Worm (Caenorhabditis elegans): ENCODE measurements around the gene pept-1.

pept-1 gene

DNA sequence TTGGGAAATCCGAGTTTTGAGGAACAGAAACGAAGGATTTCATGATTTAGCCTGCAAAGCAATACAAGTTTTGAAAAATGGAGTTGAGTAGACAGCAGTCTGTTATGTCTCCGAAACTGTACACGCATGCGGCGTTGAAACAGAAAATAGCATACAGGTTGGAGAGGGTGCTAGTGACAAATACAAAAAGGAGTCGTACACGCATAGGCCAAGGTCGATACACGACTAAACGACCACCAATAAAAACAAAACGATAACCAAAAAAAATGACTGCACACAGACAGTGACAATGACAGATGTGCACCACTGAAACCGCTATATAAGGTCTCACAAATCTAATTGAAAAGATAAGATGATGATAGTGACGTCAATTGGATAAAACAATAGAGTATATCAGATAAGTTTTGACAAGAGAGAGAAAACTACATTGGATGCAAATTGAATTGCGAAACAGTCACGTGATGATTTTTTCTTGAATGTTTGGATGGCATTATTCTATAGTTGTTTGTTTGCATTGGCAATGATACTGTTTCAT is 7.7 kb upstream of the pept-1 start, which contains the start of gene fah-1:
Gene fah-1, minus strand, starts transcription at position 51 of the 535 bp plus-strand sequence.
- TF ChIP-seq tab-1 (GFP tag; IDR thresholded peaks at IDR 0.05) (no peak), ztf-29 (GFP tag; IDR thresholded peaks at IDR 0.05) (no peak), cog-1 (tag; optimal IDR thresholded peaks at IDR 0.05) (no peak), T22C8.4 (GFP tag; IDR thresholded peaks at IDR 0.05) (no peak), ref-1 (GFP tag; conservative IDR thresholded peaks at IDR 0.05) (no peak), med-1 (GFP tag; optimal IDR thresholded peaks at IDR 0.05; ENCODE audit: insufficient read depth) (no peak), klf-2 (GFP tag; conservative IDR thresholded peaks at IDR 0.05) (no peak), ztf-23 (GFP tag; IDR thresholded peaks at IDR 0.05) (no peak), flt-1 (GFP tag; IDR thresholded peaks at IDR 0.05) (no peak)

DNA sequence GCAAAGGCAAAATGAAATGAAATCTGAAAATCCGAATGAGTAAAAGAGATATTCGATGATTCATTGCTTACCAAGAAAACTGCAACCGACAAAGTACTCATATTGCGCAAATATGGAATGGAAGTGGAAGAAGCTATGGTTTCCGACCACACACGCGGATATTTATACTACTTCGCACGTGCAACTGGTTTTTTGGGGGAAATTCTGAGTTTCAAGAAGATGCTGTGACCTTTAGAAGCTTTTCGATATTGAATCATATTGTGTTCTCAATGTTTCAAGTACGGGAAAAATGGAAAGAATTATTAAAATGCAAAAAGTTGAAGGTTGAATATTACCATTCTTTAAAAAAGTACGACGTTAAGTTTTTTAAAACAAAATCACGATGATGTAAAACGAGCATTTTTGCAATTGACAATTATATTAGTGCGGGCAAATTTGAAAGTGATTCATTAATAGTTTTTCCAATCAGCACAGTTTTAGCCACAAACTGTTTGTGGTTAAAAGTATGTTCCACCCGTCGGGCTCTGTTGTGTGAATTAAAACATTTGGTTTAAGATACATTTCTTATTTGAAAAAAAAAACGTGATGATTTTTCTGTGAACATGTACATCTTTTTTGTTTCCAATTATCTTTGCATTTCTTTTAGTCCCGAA is 5.7 kb upstream of the pept-1 start, which contains the start of the genes grl-6 and K10C2.6:
Gene grl-6, minus strand, starts transcription at position 101 of the 653 bp plus-strand sequence.
Gene K10C2.6, plus strand, starts transcription at position 603 of the 653 bp plus-strand sequence.
- TF ChIP-seq ref-1 (GFP tag; conservative IDR thresholded peaks at IDR 0.05) (no peak), T22C8.4 (GFP tag; IDR thresholded peaks at IDR 0.05) (no peak), flt-1 (GFP tag; IDR thresholded peaks at IDR 0.05) (no peak), ztf-29 (GFP tag; IDR thresholded peaks at IDR 0.05) (no peak), cog-1 (tag; optimal IDR thresholded peaks at IDR 0.05) (no peak), med-1 (GFP tag; optimal IDR thresholded peaks at IDR 0.05; ENCODE audit: insufficient read depth) (no peak), tab-1 (GFP tag; IDR thresholded peaks at IDR 0.05) (no peak), ztf-23 (GFP tag; IDR thresholded peaks at IDR 0.05) (no peak)

DNA sequence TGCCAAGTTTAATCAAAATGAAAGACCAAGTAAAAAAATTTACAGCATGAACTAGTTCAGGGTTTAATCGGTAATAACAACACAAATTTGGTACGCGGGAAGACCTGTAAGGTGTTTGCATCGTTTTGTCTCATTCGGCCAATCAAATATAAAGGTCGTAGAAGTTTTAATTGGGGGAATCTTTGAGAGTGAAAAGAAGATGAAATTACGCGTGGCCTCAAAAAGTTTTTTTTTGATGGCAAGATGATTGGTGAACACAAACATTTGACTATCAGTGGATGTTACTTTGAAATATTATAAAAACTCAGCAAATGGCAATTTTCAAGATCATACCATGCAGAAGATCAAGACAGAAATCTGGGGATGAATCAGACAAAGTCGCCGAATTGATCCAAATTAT is 1.5 kb upstream of the pept-1 start, which contains the start of gene nas-33:
Gene nas-33, minus strand, starts transcription at position 101 of the 400 bp plus-strand sequence.
- no peak for TF ChIP-seq ref-1 (GFP tag; conservative IDR thresholded peaks at IDR 0.05)
- no peak for TF ChIP-seq tab-1 (GFP tag; IDR thresholded peaks at IDR 0.05)
- TF ChIP-seq flt-1 (GFP tag; IDR thresholded peaks at IDR 0.05), result no peak
- TF ChIP-seq ztf-23 (GFP tag; IDR thresholded peaks at IDR 0.05), result no peak
- TF ChIP-seq klf-2 (GFP tag; conservative IDR thresholded peaks at IDR 0.05), result no peak
- no peak for TF ChIP-seq ztf-29 (GFP tag; IDR thresholded peaks at IDR 0.05)
- no peak for TF ChIP-seq T22C8.4 (GFP tag; IDR thresholded peaks at IDR 0.05)
- no peak for TF ChIP-seq med-1 (GFP tag; optimal IDR thresholded peaks at IDR 0.05; ENCODE audit: insufficient read depth)
- no peak for TF ChIP-seq cog-1 (tag; optimal IDR thresholded peaks at IDR 0.05)

DNA sequence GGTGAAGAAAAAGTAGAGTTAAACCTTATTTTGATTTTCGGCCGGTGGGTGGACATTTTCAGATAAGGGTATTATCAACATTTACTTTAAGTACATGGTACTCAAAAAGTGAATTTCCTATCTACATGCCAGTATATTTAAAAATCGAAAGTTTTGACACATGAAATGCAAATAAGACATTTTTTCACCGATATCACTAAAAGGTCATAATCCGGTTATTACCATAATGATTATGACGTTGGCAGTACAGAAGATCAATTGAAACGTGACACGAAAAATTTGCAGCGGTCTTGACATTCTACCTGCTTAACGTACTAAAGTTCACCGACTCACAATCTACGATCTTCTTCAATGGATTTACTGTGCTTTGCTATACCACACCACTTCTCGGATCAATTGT is 1.3 kb downstream of the pept-1 start:
- TF ChIP-seq ref-1 (GFP tag; conservative IDR thresholded peaks at IDR 0.05), result no peak
- no peak for TF ChIP-seq tab-1 (GFP tag; IDR thresholded peaks at IDR 0.05)
- no peak for TF ChIP-seq T22C8.4 (GFP tag; IDR thresholded peaks at IDR 0.05)
- TF ChIP-seq klf-2 (GFP tag; conservative IDR thresholded peaks at IDR 0.05), result no peak
- no peak for TF ChIP-seq ztf-23 (GFP tag; IDR thresholded peaks at IDR 0.05)
- no peak for TF ChIP-seq ztf-29 (GFP tag; IDR thresholded peaks at IDR 0.05)
- TF ChIP-seq med-1 (GFP tag; optimal IDR thresholded peaks at IDR 0.05; ENCODE audit: insufficient read depth), result no peak
- no peak for TF ChIP-seq cog-1 (tag; optimal IDR thresholded peaks at IDR 0.05)
- no peak for TF ChIP-seq flt-1 (GFP tag; IDR thresholded peaks at IDR 0.05)

DNA sequence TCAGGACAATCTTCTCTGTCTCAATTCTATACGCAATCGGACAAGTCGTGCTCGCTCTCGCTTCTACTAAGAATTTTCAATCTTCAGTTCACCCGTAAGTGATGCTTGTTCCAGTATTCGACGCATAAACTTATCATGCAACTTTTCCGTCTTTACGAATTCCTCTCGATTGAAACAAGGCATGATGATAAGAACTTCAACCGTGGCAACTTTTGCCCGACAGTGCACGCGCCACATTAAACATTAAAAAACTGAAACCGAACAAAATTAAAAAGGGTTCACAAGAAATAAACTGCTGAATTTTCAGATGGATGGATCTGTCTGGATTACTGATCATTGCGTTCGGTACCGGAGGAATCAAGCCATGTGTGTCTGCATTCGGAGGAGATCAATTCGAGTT is 1.8 kb downstream of the pept-1 start:
- TF ChIP-seq T22C8.4 (GFP tag; IDR thresholded peaks at IDR 0.05) (no peak), med-1 (GFP tag; optimal IDR thresholded peaks at IDR 0.05; ENCODE audit: insufficient read depth) (no peak), ref-1 (GFP tag; conservative IDR thresholded peaks at IDR 0.05) (no peak), ztf-23 (GFP tag; IDR thresholded peaks at IDR 0.05) (no peak), ztf-29 (GFP tag; IDR thresholded peaks at IDR 0.05) (no peak), tab-1 (GFP tag; IDR thresholded peaks at IDR 0.05) (no peak), klf-2 (GFP tag; conservative IDR thresholded peaks at IDR 0.05) (no peak), cog-1 (tag; optimal IDR thresholded peaks at IDR 0.05) (no peak), flt-1 (GFP tag; IDR thresholded peaks at IDR 0.05) (no peak)

DNA sequence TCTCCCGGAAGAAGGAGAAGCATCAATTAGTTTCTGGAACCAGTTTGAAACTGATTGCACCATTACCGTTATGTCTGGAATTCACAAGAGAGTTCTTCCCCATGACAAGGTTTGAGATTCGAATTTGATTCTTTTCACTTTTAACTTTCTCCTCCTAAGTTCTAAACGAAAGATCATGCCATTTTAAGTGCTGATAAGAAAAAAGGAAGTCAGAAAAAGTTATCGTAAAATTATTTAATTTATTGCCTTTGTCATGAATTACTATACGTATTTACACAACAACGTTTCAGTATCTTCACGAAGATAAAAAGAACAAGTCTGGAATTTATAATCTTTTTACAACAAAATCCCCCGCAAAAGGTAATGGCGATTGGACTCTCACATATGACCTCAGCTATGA is 3.5 kb downstream of the pept-1 start:
- TF ChIP-seq ref-1 (GFP tag; conservative IDR thresholded peaks at IDR 0.05), result no peak
- TF ChIP-seq T22C8.4 (GFP tag; IDR thresholded peaks at IDR 0.05), result no peak
- no peak for TF ChIP-seq ztf-23 (GFP tag; IDR thresholded peaks at IDR 0.05)
- TF ChIP-seq tab-1 (GFP tag; IDR thresholded peaks at IDR 0.05), result no peak
- no peak for TF ChIP-seq cog-1 (tag; optimal IDR thresholded peaks at IDR 0.05)
- TF ChIP-seq flt-1 (GFP tag; IDR thresholded peaks at IDR 0.05), result no peak

DNA sequence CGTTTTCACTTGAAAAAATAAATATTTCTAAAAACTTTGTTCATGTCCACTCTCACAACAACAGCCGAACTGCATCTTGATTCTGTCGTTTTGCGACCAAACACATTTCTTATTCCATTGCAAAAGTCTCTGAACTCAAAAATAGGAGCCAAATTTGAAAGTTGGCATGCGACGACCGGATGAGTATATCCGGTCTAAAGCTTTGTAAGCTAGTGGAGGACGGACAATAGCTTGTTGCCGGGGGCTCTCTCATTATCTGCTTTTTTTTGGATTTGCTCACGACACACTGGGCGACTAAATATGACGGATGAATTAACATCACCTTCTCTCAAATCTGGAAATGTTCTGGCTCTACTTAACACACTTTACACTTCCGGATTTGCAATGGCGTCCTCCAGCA is 5.1 kb downstream of the pept-1 start, which contains the start of gene K04E7.1:
Gene K04E7.1, plus strand, starts transcription at position 301 of the 400 bp plus-strand sequence.
- TF ChIP-seq T22C8.4 (GFP tag; IDR thresholded peaks at IDR 0.05) (no peak), klf-2 (GFP tag; conservative IDR thresholded peaks at IDR 0.05) (no peak), med-1 (GFP tag; optimal IDR thresholded peaks at IDR 0.05; ENCODE audit: insufficient read depth) (no peak), ztf-29 (GFP tag; IDR thresholded peaks at IDR 0.05) (no peak), flt-1 (GFP tag; IDR thresholded peaks at IDR 0.05) (no peak), ztf-23 (GFP tag; IDR thresholded peaks at IDR 0.05) (no peak), cog-1 (tag; optimal IDR thresholded peaks at IDR 0.05) (no peak), tab-1 (GFP tag; IDR thresholded peaks at IDR 0.05) (no peak), ref-1 (GFP tag; conservative IDR thresholded peaks at IDR 0.05) (no peak)

DNA sequence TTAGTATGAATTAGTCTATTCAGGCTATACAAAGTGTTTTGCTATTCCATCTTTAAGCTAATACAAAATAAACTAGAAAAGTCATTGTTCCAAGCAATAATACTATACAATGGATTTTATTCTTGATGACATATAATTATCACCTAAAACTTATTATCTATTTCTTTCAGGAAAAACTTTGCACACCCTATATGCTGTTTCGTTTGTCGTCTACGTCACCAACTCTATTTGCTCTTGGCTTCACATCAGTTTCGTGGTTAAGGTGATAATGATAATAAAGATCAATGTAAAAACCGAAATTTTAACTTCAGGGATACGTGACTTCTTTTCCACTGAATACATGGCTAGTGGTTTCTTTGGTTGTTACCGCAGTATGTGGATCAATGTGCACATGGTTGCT is 5.8 kb downstream of the pept-1 start:
- TF ChIP-seq klf-2 (GFP tag; conservative IDR thresholded peaks at IDR 0.05) (no peak), ztf-23 (GFP tag; IDR thresholded peaks at IDR 0.05) (no peak), T22C8.4 (GFP tag; IDR thresholded peaks at IDR 0.05) (no peak), ztf-29 (GFP tag; IDR thresholded peaks at IDR 0.05) (no peak), flt-1 (GFP tag; IDR thresholded peaks at IDR 0.05) (no peak), tab-1 (GFP tag; IDR thresholded peaks at IDR 0.05) (no peak), med-1 (GFP tag; optimal IDR thresholded peaks at IDR 0.05; ENCODE audit: insufficient read depth) (no peak), cog-1 (tag; optimal IDR thresholded peaks at IDR 0.05) (no peak), ref-1 (GFP tag; conservative IDR thresholded peaks at IDR 0.05) (no peak)

DNA sequence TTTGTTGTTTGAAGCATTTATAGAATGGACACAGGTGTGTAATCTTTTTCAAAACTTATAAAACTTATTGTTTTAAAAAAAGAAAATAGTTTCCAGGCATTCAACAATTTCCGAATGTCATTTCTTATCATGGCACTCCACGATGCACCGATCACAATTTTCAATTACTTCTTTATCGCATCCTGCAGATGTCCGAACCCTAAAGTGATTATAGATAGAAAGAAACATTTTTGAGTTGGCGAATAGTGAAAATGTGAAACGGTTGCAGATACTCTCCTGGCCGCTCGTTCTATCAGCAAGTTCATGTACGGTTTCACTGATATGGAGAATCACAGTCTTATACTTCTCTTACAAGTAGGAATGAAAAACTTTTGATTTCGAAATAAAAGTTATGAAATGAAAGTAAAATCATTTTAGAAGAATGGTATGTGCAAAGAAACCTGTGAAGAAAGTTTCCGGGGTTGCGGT is 6.4 kb downstream of the pept-1 start, which contains the start of gene C15B12.2:
Gene C15B12.2, plus strand, starts transcription at position 418 of the 468 bp plus-strand sequence.
- TF ChIP-seq cog-1 (tag; optimal IDR thresholded peaks at IDR 0.05) (no peak), T22C8.4 (GFP tag; IDR thresholded peaks at IDR 0.05) (no peak), ref-1 (GFP tag; conservative IDR thresholded peaks at IDR 0.05) (no peak), klf-2 (GFP tag; conservative IDR thresholded peaks at IDR 0.05) (no peak), ztf-23 (GFP tag; IDR thresholded peaks at IDR 0.05) (no peak), tab-1 (GFP tag; IDR thresholded peaks at IDR 0.05) (no peak)

Data from whole organism, midembryonic.